Worm (Caenorhabditis elegans): Measurements from ENCODE around the gene madf-4.

DNA sequence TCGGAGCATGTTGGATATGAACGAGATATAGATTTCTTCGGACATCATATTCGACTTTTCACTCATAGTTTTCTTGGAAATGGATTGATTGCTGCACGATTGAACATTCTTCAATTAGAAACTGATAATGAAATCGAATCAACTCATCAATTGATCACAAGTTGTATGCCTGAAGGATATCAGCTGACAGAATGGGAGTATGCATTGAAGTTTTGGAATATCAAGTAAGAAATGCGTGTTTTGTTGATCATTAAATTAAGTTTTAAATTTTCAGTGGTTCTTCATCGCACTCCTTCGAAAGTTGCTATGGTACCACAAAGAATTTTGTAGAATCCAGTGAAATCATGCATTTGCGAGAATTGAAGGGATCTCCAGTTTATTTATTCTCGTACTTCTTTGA, 44.1 kb upstream of the madf-4 start:
- no peak for TF ChIP-seq cog-1 (tag; optimal IDR thresholded peaks at IDR 0.05)
- TF ChIP-seq tab-1 (GFP tag; IDR thresholded peaks at IDR 0.05), result no peak
- no peak for TF ChIP-seq klf-2 (GFP tag; conservative IDR thresholded peaks at IDR 0.05)
- TF ChIP-seq T22C8.4 (GFP tag; IDR thresholded peaks at IDR 0.05), result no peak
- TF ChIP-seq flt-1 (GFP tag; IDR thresholded peaks at IDR 0.05), result no peak
- TF ChIP-seq ref-1 (GFP tag; conservative IDR thresholded peaks at IDR 0.05), result no peak
- TF ChIP-seq ztf-23 (GFP tag; IDR thresholded peaks at IDR 0.05), result no peak

All from whole organism, midembryonic.